Fruit fly (Drosophila melanogaster) whole organism, embryonic: Measurements from ENCODE around the gene CG15880.

Experiments
- Adf1 ChIP-seq: fragments of 200-800 bp; sonication (Bioruptor generic); IDR thresholded peaks from 2 replicates; pipeline ENCODE4 v1.3.6; 2022; ENCODE audit warnings: missing biosample characterization, missing genetic modification characterization
- Atf-2 ChIP-seq: fragments of 200-800 bp; sonication (Bioruptor generic); optimal IDR thresholded peaks from 2 replicates; lab custom pipeline; 2016; ENCODE audit warnings: missing biosample characterization, missing genetic modification characterization
- Bdp1 ChIP-seq: fragments of 200-800 bp; sonication (Bioruptor generic); optimal IDR thresholded peaks from 3 replicates; lab custom pipeline; 2016; ENCODE audit warnings: missing biosample characterization, missing genetic modification characterization
- BtbVII ChIP-seq: fragments of 200-800 bp; sonication (Bioruptor generic); optimal IDR thresholded peaks from 3 replicates; lab custom pipeline; 2017; ENCODE audit warnings: missing biosample characterization, mild to moderate bottlenecking, missing genetic modification characterization
- CG11456 ChIP-seq: fragments of 200-800 bp; sonication (Bioruptor generic); IDR thresholded peaks from 3 replicates; pipeline ENCODE4 v1.3.6; 2022; ENCODE audit warnings: missing biosample characterization, missing genetic modification characterization
- CG11696 ChIP-seq: fragments of 200-800 bp; sonication (Bioruptor generic); IDR thresholded peaks from 2 replicates; pipeline ENCODE4 v1.3.6; 2022; ENCODE audit warnings: missing biosample characterization, missing genetic modification characterization
- CG14710 ChIP-seq: fragments of 200-800 bp; sonication (Bioruptor generic); optimal IDR thresholded peaks from 3 replicates; lab custom pipeline; 2019; ENCODE audit warnings: missing biosample characterization, mild to moderate bottlenecking, missing genetic modification characterization, moderate library complexity
- CG15269 ChIP-seq: fragments of 200-800 bp; sonication (Bioruptor generic); optimal IDR thresholded peaks from 2 replicates; lab custom pipeline; 2018; ENCODE audit warnings: missing biosample characterization, mild to moderate bottlenecking, missing genetic modification characterization, moderate library complexity
- CG16815 ChIP-seq: fragments of 200-800 bp; sonication (Bioruptor generic); optimal IDR thresholded peaks from 3 replicates; lab custom pipeline; 2017; ENCODE audit warnings: missing biosample characterization, mild to moderate bottlenecking, missing genetic modification characterization
- CG17328 ChIP-seq: fragments of 200-800 bp; sonication (Bioruptor generic); IDR thresholded peaks from 2 replicates; pipeline ENCODE4 v1.3.6; 2022; ENCODE audit warnings: missing biosample characterization, missing genetic modification characterization
- CG1832 ChIP-seq: fragments of 200-800 bp; sonication (Bioruptor generic); optimal IDR thresholded peaks from 2 replicates; lab custom pipeline; 2017; ENCODE audit warnings: missing biosample characterization, mild to moderate bottlenecking, missing genetic modification characterization, inconsistent platforms
- CG2116 ChIP-seq: fragments of 200-800 bp; sonication (Bioruptor generic); optimal IDR thresholded peaks from 3 replicates; lab custom pipeline; 2018; ENCODE audit warnings: missing biosample characterization, mild to moderate bottlenecking, missing genetic modification characterization
- CG2889 ChIP-seq: fragments of 200-800 bp; sonication (Bioruptor generic); IDR thresholded peaks from 3 replicates; pipeline ENCODE4 v1.3.6; 2022; ENCODE audit warnings: missing biosample characterization, missing genetic modification characterization
- CG32767 ChIP-seq: fragments of 200-800 bp; sonication (Bioruptor generic); IDR thresholded peaks from 2 replicates; pipeline ENCODE4 v1.3.6; 2022; ENCODE audit warnings: missing biosample characterization, missing genetic modification characterization
- CG3281 ChIP-seq: fragments of 200-800 bp; sonication (Bioruptor generic); optimal IDR thresholded peaks from 3 replicates; lab custom pipeline; 2017; ENCODE audit warnings: missing biosample characterization, mild to moderate bottlenecking, missing genetic modification characterization
- CG4360 ChIP-seq: fragments of 200-800 bp; sonication (Bioruptor generic); IDR thresholded peaks from 2 replicates; pipeline ENCODE4 v1.3.6; 2022; ENCODE audit warnings: missing biosample characterization, missing genetic modification characterization
- CG4404 ChIP-seq: fragments of 200-800 bp; sonication (Bioruptor generic); IDR thresholded peaks from 2 replicates; pipeline ENCODE4 v1.3.6; 2022; ENCODE audit warnings: missing biosample characterization, missing genetic modification characterization
- CG5180 ChIP-seq: fragments of 200-800 bp; sonication (Bioruptor generic); optimal IDR thresholded peaks from 3 replicates; lab custom pipeline; 2017; ENCODE audit warnings: missing biosample characterization, missing genetic modification characterization, mild to moderate bottlenecking, moderate library complexity, missing genetic modification reagents
- CG6272 ChIP-seq: fragments of 200-800 bp; sonication (Bioruptor generic); IDR thresholded peaks from 2 replicates; pipeline ENCODE4 v1.3.6; 2022; ENCODE audit warnings: missing biosample characterization, missing genetic modification characterization
- CG7372 ChIP-seq: fragments of 200-800 bp; sonication (Bioruptor generic); IDR thresholded peaks from 2 replicates; pipeline ENCODE4 v1.3.6; 2022; ENCODE audit warnings: missing biosample characterization, missing genetic modification characterization
- CG7839 ChIP-seq: fragments of 200-800 bp; sonication (Bioruptor generic); optimal IDR thresholded peaks from 3 replicates; lab custom pipeline; 2018; ENCODE audit warnings: missing biosample characterization, mild to moderate bottlenecking, missing genetic modification characterization, moderate library complexity
- Doc2 ChIP-seq: fragments of 200-800 bp; sonication (Bioruptor generic); IDR thresholded peaks from 2 replicates; pipeline ENCODE4 v1.3.6; 2022; ENCODE audit warnings: missing biosample characterization, missing genetic modification characterization
- Doc3 ChIP-seq: fragments of 200-800 bp; sonication (Bioruptor generic); IDR thresholded peaks from 3 replicates; pipeline ENCODE4 v1.3.6; 2022; ENCODE audit warnings: missing biosample characterization, missing genetic modification characterization; ENCODE audit not compliant: partially characterized antibody
- Drgx ChIP-seq: fragments of 200-800 bp; sonication (Bioruptor generic); IDR thresholded peaks from 2 replicates; pipeline ENCODE4 v1.3.6; 2022; ENCODE audit warnings: missing biosample characterization, missing genetic modification characterization
- E2f2 ChIP-seq: fragments of 200-800 bp; sonication (Bioruptor generic); IDR thresholded peaks from 2 replicates; pipeline ENCODE4 v1.3.6; 2022; ENCODE audit warnings: missing biosample characterization, missing genetic modification characterization
- Ets65A ChIP-seq: fragments of 200-800 bp; sonication (Bioruptor generic); peaks from one replicate; lab custom pipeline; 2016; ENCODE audit warnings: missing biosample characterization, missing genetic modification characterization
- Fer3 ChIP-seq: fragments of 200-800 bp; sonication (Bioruptor generic); optimal IDR thresholded peaks from 2 replicates; lab custom pipeline; 2018; ENCODE audit warnings: missing biosample characterization, mild to moderate bottlenecking, missing genetic modification characterization, moderate library complexity
- Gsc ChIP-seq: fragments of 200-800 bp; sonication (Bioruptor generic); IDR thresholded peaks from 2 replicates; pipeline ENCODE4 v1.3.6; 2022; ENCODE audit warnings: missing biosample characterization, missing genetic modification characterization
- Hand ChIP-seq: fragments of 200-800 bp; sonication (Bioruptor generic); optimal IDR thresholded peaks from 2 replicates; lab custom pipeline; 2017; ENCODE audit warnings: mild to moderate bottlenecking, missing biosample characterization, missing genetic modification reagents, missing genetic modification characterization
- Hr51 ChIP-seq, 2 experiments: fragments of 200-800 bp; sonication (Bioruptor generic); optimal IDR thresholded peaks; 2 replicates in 1 of 2; 3 replicates in 1 of 2; lab custom pipeline; 2016 to 2018; ENCODE audit warnings: missing biosample characterization in 2 of 2, missing genetic modification characterization in 2 of 2, mild to moderate bottlenecking in 1 of 2, moderate library complexity in 1 of 2
- Max ChIP-seq: fragments of 200-800 bp; sonication (Bioruptor generic); optimal IDR thresholded peaks from 2 replicates; lab custom pipeline; 2016; ENCODE audit warnings: missing biosample characterization, mild to moderate bottlenecking, missing genetic modification characterization
- NFAT ChIP-seq: fragments of 200-800 bp; sonication (Bioruptor generic); IDR thresholded peaks from 2 replicates; pipeline ENCODE4 v1.3.6; 2022; ENCODE audit warnings: missing biosample characterization, missing genetic modification characterization
- Ptx1 ChIP-seq: fragments of 200-800 bp; sonication (Bioruptor generic); IDR thresholded peaks from 2 replicates; pipeline ENCODE4 v1.3.6; 2022; ENCODE audit warnings: missing biosample characterization, missing genetic modification characterization
- Rx ChIP-seq: fragments of 200-800 bp; sonication (Bioruptor generic); IDR thresholded peaks from 2 replicates; pipeline ENCODE4 v1.3.6; 2022; ENCODE audit warnings: missing biosample characterization, missing genetic modification characterization
- Usf ChIP-seq: fragments of 200-800 bp; sonication (Bioruptor generic); optimal IDR thresholded peaks from 2 replicates; lab custom pipeline; 2017; ENCODE audit warnings: missing genotype, missing biosample characterization, missing genetic modification characterization
- YL-1 ChIP-seq: fragments of 200-800 bp; sonication (Bioruptor generic); optimal IDR thresholded peaks from 3 replicates; lab custom pipeline; 2017; ENCODE audit warnings: missing biosample characterization, mild to moderate bottlenecking, missing genetic modification characterization
- ap ChIP-seq: fragments of 200-800 bp; sonication (Bioruptor generic); IDR thresholded peaks from 2 replicates; pipeline ENCODE4 v1.3.6; 2022; ENCODE audit warnings: missing biosample characterization, missing genetic modification characterization
- az2 ChIP-seq: fragments of 200-800 bp; sonication (Bioruptor generic); optimal IDR thresholded peaks from 3 replicates; lab custom pipeline; 2016; ENCODE audit warnings: missing biosample characterization, missing genetic modification characterization
- cas ChIP-seq: fragments of 200-800 bp; sonication (Bioruptor generic); IDR thresholded peaks from 2 replicates; pipeline ENCODE4 v1.3.6; 2022; ENCODE audit warnings: missing biosample characterization, missing genetic modification characterization
- crc ChIP-seq: fragments of 200-800 bp; sonication (Bioruptor generic); optimal IDR thresholded peaks from 2 replicates; lab custom pipeline; 2016; ENCODE audit warnings: missing biosample characterization, missing genetic modification characterization
- cwo ChIP-seq: fragments of 200-800 bp; sonication (Bioruptor generic); optimal IDR thresholded peaks from 3 replicates; lab custom pipeline; 2017; ENCODE audit warnings: missing biosample characterization, missing genetic modification characterization, mild to moderate bottlenecking, moderate library complexity, missing genetic modification reagents
- mam ChIP-seq: fragments of 200-800 bp; sonication (Bioruptor generic); optimal IDR thresholded peaks from 3 replicates; lab custom pipeline; 2016; ENCODE audit warnings: missing biosample characterization, missing genetic modification characterization
- onecut ChIP-seq: fragments of 200-800 bp; sonication (Bioruptor generic); IDR thresholded peaks from 2 replicates; pipeline ENCODE4 v1.3.6; 2022; ENCODE audit warnings: missing biosample characterization, missing genetic modification characterization
- prd ChIP-seq, 3 experiments: fragments of >200 bp in 2 of 3; fragments of 200-800 bp in 1 of 3; sonication (Bioruptor generic) in 1 of 3; optimal IDR thresholded peaks in 2 of 3; IDR thresholded peaks in 1 of 3; 2 replicates in 2 of 3; 3 replicates in 1 of 3; pipeline versions ENCODE4 v1.3.6 to Lab custom; 2017 to 2022; ENCODE audit warnings: missing biosample characterization in 1 of 3, missing genetic modification characterization in 1 of 3
- psq ChIP-seq: fragments of 200-800 bp; sonication (Bioruptor generic); optimal IDR thresholded peaks from 2 replicates; lab custom pipeline; 2017; ENCODE audit warnings: missing biosample characterization, missing genetic modification characterization
- salm ChIP-seq: fragments of 200-800 bp; sonication (Bioruptor generic); optimal IDR thresholded peaks from 2 replicates; lab custom pipeline; 2018; ENCODE audit warnings: missing biosample characterization, mild to moderate bottlenecking, missing genetic modification characterization
- sima ChIP-seq: fragments of 200-800 bp; sonication (Bioruptor generic); optimal IDR thresholded peaks from 2 replicates; lab custom pipeline; 2016; ENCODE audit warnings: missing biosample characterization, missing genetic modification characterization
- tio ChIP-seq: fragments of 200-800 bp; sonication (Bioruptor generic); optimal IDR thresholded peaks from 2 replicates; lab custom pipeline; 2017; ENCODE audit warnings: missing biosample characterization, missing genetic modification characterization, inconsistent platforms
- zen ChIP-seq: fragments of 200-800 bp; sonication (Bioruptor generic); optimal IDR thresholded peaks from 3 replicates; lab custom pipeline; 2018; ENCODE audit warnings: missing biosample characterization, mild to moderate bottlenecking, missing genetic modification characterization, moderate library complexity

The CG15880 gene

DNA sequence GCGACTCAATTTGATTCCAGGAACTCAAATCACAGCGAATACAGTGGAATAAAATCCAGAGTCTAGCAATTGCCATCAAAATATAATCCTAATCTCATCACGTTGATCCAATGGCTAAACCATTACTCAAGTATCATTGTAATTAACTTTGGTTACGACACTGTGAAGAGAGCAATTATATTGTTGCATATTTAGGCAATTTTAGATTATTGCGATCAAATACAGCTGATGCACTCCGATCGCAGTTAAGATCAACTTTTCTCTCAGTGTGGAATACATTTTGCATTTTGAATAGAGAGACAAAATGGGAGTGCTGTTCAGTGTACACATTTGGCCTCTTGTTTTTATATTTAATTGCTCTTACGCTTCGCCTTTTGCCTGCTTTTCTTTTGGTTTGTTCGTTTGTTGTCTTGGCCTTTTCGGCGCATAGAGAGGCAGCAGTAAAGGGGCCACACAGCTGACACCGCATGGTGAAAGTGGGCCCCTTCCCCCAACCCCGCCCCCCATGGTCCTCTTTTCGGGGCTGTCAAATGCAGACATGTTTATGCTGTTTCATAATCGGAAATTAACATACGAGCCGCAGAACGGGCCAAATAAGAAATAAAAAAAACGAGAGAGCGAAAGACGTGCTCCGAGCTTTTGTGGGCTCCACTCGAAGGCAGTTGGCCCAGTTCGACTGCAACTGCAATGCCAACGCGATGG is 28.6 kb upstream of the CG15880 start (continued):
- TF ChIP-seq az2 (peak; percentile 68), crc (GFP tag; lab: Kevin White, UChicago) (peak; percentile 27), sima (GFP tag; lab: Kevin White, UChicago) (no peak), Ets65A (GFP tag; lab: Kevin White, UChicago) (peak; percentile 94), NFAT (GFP tag; lab: Robert Waterston, UW) (0 out of 2 replicates have a peak, but pooled peaks have one; percentile 30), prd (optimal IDR thresholded peaks at IDR 0.05; lab: Kevin White, UChicago) (no peak), prd (GFP tag; IDR thresholded peaks at IDR 0.05; lab: Robert Waterston, UW) (peak; percentile 62; the same call in 2 of the 3 replicates), Max (GFP tag; lab: Kevin White, UChicago) (peak; percentile 5), Usf (GFP tag; lab: Kevin White, UChicago) (no peak), CG11456 (GFP tag; lab: Robert Waterston, UW) (no peak), CG2889 (no peak), CG11696 (no peak), Doc2 (GFP tag; lab: Robert Waterston, UW) (no peak), CG7839 (peak; percentile 71), Gsc (GFP tag; lab: Robert Waterston, UW) (no peak), cwo (no peak), CG14710 (tag; lab: Kevin White, UChicago) (peak; percentile 44), E2f2 (GFP tag; lab: Robert Waterston, UW) (no peak), Ptx1 (GFP tag; lab: Robert Waterston, UW) (peak; percentile 71), CG17328 (GFP tag; lab: Robert Waterston, UW) (peak; percentile 59; the same call in 1 of the 2 replicates), zen (tag; lab: Kevin White, UChicago) (no peak), CG1832 (no peak), Rx (GFP tag; lab: Robert Waterston, UW) (0 out of 2 replicates have a peak, but pooled peaks have one; percentile 24), Bdp1 (no peak), Hand (GFP tag; lab: Kevin White, UChicago) (no peak), mam (GFP tag; lab: Kevin White, UChicago) (peak; percentile 54), Fer3 (tag; lab: Kevin White, UChicago) (peak; percentile 46), tio (GFP tag; lab: Kevin White, UChicago) (peak; percentile 37), CG3281 (GFP tag; lab: Kevin White, UChicago) (peak; percentile 55), psq (no peak), CG4360 (GFP tag; lab: Robert Waterston, UW) (no peak), BtbVII (GFP tag; lab: Kevin White, UChicago) (peak; percentile 37), salm (tag; lab: Kevin White, UChicago) (peak; percentile 25), CG15269 (peak; percentile 61), CG16815 (GFP tag; lab: Kevin White, UChicago) (no peak), Atf-2 (GFP tag; lab: Kevin White, UChicago) (peak; percentile 42), Adf1 (GFP tag; lab: Robert Waterston, UW) (no peak), CG6272 (peak; percentile 40; the same call in 1 of the 2 replicates), Drgx (GFP tag; lab: Robert Waterston, UW) (peak; percentile 42; the same call in 1 of the 2 replicates), cas (GFP tag; lab: Robert Waterston, UW) (no peak), ap (GFP tag; lab: Robert Waterston, UW) (peak; percentile 34), CG4404 (GFP tag; lab: Robert Waterston, UW) (no peak), CG32767 (GFP tag; lab: Robert Waterston, UW) (0 out of 2 replicates have a peak, but pooled peaks have one; percentile 26), Hr51 (GFP tag; optimal IDR thresholded peaks at IDR 0.05; lab: Kevin White, UChicago) (peak; percentile 28 to 80), YL-1 (GFP tag; lab: Kevin White, UChicago) (no peak), CG5180 (GFP tag; lab: Kevin White, UChicago) (peak; percentile 45), CG7372 (GFP tag; lab: Robert Waterston, UW) (no peak), Doc3 (GFP tag; lab: Robert Waterston, UW) (no peak), onecut (GFP tag; lab: Robert Waterston, UW) (peak; percentile 20; the same call in 1 of the 2 replicates), CG2116 (GFP tag; lab: Kevin White, UChicago) (peak; percentile 23)
